Fruit fly (Drosophila melanogaster): ENCODE measurements around the gene Phlpp.

The Phlpp gene

dm6 chr2L:19011895-19012645 is 46.9 kb upstream of the Phlpp start (continued):
- TF ChIP-seq CG15011 (GFP tag; optimal IDR thresholded peaks at IDR 0.05) = peak; percentile 71
- TF ChIP-seq ken (GFP tag; IDR thresholded peaks at IDR 0.05) = peak; percentile 86
- 0 out of 2 replicates have a peak, but pooled peaks have one; percentile 43 for TF ChIP-seq wdn (GFP tag; IDR thresholded peaks at IDR 0.05)
- peak; percentile 76 for TF ChIP-seq Atf-2 (GFP tag; optimal IDR thresholded peaks at IDR 0.05)
- TF ChIP-seq Camta (GFP tag; optimal IDR thresholded peaks at IDR 0.05) = peak; percentile 67
- TF ChIP-seq CG15601 (tag; optimal IDR thresholded peaks at IDR 0.05) = peak; percentile 69
- peak; percentile 82 for TF ChIP-seq CG2712 (tag; optimal IDR thresholded peaks at IDR 0.05)
- TF ChIP-seq dati (GFP tag; IDR thresholded peaks at IDR 0.05) = peak; percentile 43; the same call in 1 of the 2 replicates
- TF ChIP-seq knrl (GFP tag; IDR thresholded peaks at IDR 0.05; ENCODE audit: partially characterized antibody) = no peak
- TF ChIP-seq CG10274 (GFP tag; optimal IDR thresholded peaks at IDR 0.05) = peak; percentile 45
- peak; percentile 80 for TF ChIP-seq CG13424 (tag; optimal IDR thresholded peaks at IDR 0.05)
- TF ChIP-seq CG6813 (GFP tag; optimal IDR thresholded peaks at IDR 0.05) = peak; percentile 70
- peak; percentile 81 for TF ChIP-seq Sox102F (GFP tag; optimal IDR thresholded peaks at IDR 0.05)
- peak; percentile 70 for TF ChIP-seq CG31224 (GFP tag; IDR thresholded peaks at IDR 0.05)
- TF ChIP-seq D (optimal IDR thresholded peaks at IDR 0.05) = no peak
- peak; percentile 70 for TF ChIP-seq D (GFP tag; optimal IDR thresholded peaks at IDR 0.05)
- TF ChIP-seq Antp (GFP tag; optimal IDR thresholded peaks at IDR 0.05) = peak; percentile 86
- TF ChIP-seq Elba2 (GFP tag; optimal IDR thresholded peaks at IDR 0.05) = no peak
- TF ChIP-seq sim (GFP tag; IDR thresholded peaks at IDR 0.05) = peak; percentile 58; the same call in 1 of the 2 replicates
- TF ChIP-seq shn (GFP tag; optimal IDR thresholded peaks at IDR 0.05) = peak; percentile 76
- peak in 1 of 3 experiments; percentile 43 for TF ChIP-seq lola (GFP tag; optimal IDR thresholded peaks at IDR 0.05)
- peak; percentile 80 for TF ChIP-seq Side (GFP tag; optimal IDR thresholded peaks at IDR 0.05)
- TF ChIP-seq CG16779 (GFP tag; IDR thresholded peaks at IDR 0.05) = peak; percentile 10; the same call in 1 of the 2 replicates
- peak; percentile 75 for TF ChIP-seq CG17328 (GFP tag; IDR thresholded peaks at IDR 0.05)
- no peak for TF ChIP-seq CG8290 (GFP tag; optimal IDR thresholded peaks at IDR 0.05)
- TF ChIP-seq CG8290 (tag; optimal IDR thresholded peaks at IDR 0.05) = peak in 1 of 2 experiments; percentile 93
- no peak for TF ChIP-seq Trl (optimal IDR thresholded peaks at IDR 0.05)
- TF ChIP-seq Trl (GFP tag; optimal IDR thresholded peaks at IDR 0.05) = peak; percentile 77
- TF ChIP-seq eyg (GFP tag; optimal IDR thresholded peaks at IDR 0.05) = peak; percentile 56
- TF ChIP-seq run (tag; optimal IDR thresholded peaks at IDR 0.05) = peak; percentile 33
- TF ChIP-seq D19A (tag; optimal IDR thresholded peaks at IDR 0.05) = peak; percentile 69
- peak; percentile 71; the same call in 2 of the 3 replicates for TF ChIP-seq so (GFP tag; IDR thresholded peaks at IDR 0.05)
- peak; percentile 86 for TF ChIP-seq ttk (GFP tag; IDR thresholded peaks at IDR 0.05)
- TF ChIP-seq Xbp1 (GFP tag; optimal IDR thresholded peaks at IDR 0.05) = peak; percentile 84
- peak; percentile 95 for TF ChIP-seq CG12769 (tag; optimal IDR thresholded peaks at IDR 0.05)
- TF ChIP-seq ranshi (GFP tag; IDR thresholded peaks at IDR 0.05) = peak; percentile 81
- TF ChIP-seq Stat92E (GFP tag; optimal IDR thresholded peaks at IDR 0.05) = no peak
- peak; percentile 59 for TF ChIP-seq HmgD (GFP tag; optimal IDR thresholded peaks at IDR 0.05)
- peak; percentile 64 for TF ChIP-seq CG10654 (GFP tag; optimal IDR thresholded peaks at IDR 0.05)
- peak; percentile 86 for TF ChIP-seq esg (GFP tag; conservative IDR thresholded peaks at IDR 0.05)
- TF ChIP-seq Nf-YC (tag; optimal IDR thresholded peaks at IDR 0.05) = peak; percentile 43
- TF ChIP-seq CG17612 (GFP tag; IDR thresholded peaks at IDR 0.05) = 0 out of 2 replicates have a peak, but pooled peaks have one; percentile 23
- TF ChIP-seq CkIIα-i1 (GFP tag; IDR thresholded peaks at IDR 0.05) = no peak
- TF ChIP-seq Mes4 (GFP tag; optimal IDR thresholded peaks at IDR 0.05) = peak; percentile 62
- TF ChIP-seq Dip3 (GFP tag; optimal IDR thresholded peaks at IDR 0.05) = peak; percentile 82
- no peak for TF ChIP-seq hth (optimal IDR thresholded peaks at IDR 0.05)
- peak; percentile 81 for TF ChIP-seq CG11504 (tag; optimal IDR thresholded peaks at IDR 0.05)
- peak; percentile 73 for TF ChIP-seq CG1024 (GFP tag; IDR thresholded peaks at IDR 0.05)
- TF ChIP-seq psq (GFP tag; optimal IDR thresholded peaks at IDR 0.05) = no peak
- peak; percentile 63 for TF ChIP-seq CG5245 (GFP tag; optimal IDR thresholded peaks at IDR 0.05)

All from whole organism, embryonic.